Fruit fly (Drosophila melanogaster) whole organism, adult: ENCODE data around the gene Vps29.

ENCODE experiments used
- CG12768 ChIP-seq: fragments of 200-800 bp; sonication (Bioruptor generic); optimal IDR thresholded peaks from 2 replicates; lab custom pipeline; 2017; ENCODE audit warnings: missing biosample characterization, missing genetic modification characterization, mild to moderate bottlenecking, moderate library complexity, missing genetic modification reagents
- CG1620 ChIP-seq: fragments of 200-800 bp; sonication (Bioruptor generic); optimal IDR thresholded peaks from 2 replicates; lab custom pipeline; 2016; ENCODE audit warnings: missing biosample characterization, missing genetic modification characterization
- CG7045 ChIP-seq: fragments of 200-800 bp; sonication (Bioruptor generic); optimal IDR thresholded peaks from 2 replicates; lab custom pipeline; 2017; ENCODE audit warnings: missing biosample characterization, mild to moderate bottlenecking, missing genetic modification characterization
- kay ChIP-seq: fragments of 200-800 bp; sonication (Bioruptor generic); peaks from one replicate; lab custom pipeline; 2016; ENCODE audit warnings: missing biosample characterization, missing genetic modification characterization, borderline replicate concordance
- ovo ChIP-seq: fragments of 200-800 bp; sonication (Bioruptor generic); optimal IDR thresholded peaks from 2 replicates; lab custom pipeline; 2016; ENCODE audit warnings: missing biosample characterization, missing genetic modification characterization
- pad ChIP-seq: fragments of 200-800 bp; sonication (Bioruptor generic); optimal IDR thresholded peaks from 3 replicates; lab custom pipeline; 2017; ENCODE audit warnings: missing biosample characterization, missing genetic modification characterization, mild to moderate bottlenecking, moderate library complexity, missing genetic modification reagents
- toe ChIP-seq: fragments of 200-800 bp; sonication (Bioruptor generic); optimal IDR thresholded peaks from 2 replicates; lab custom pipeline; 2016; ENCODE audit warnings: missing biosample characterization, missing genetic modification characterization

- no peak for TF ChIP-seq kay (GFP tag; lab: Kevin White, UChicago)
- no peak for TF ChIP-seq CG1620
- no peak for TF ChIP-seq ovo (GFP tag; lab: Kevin White, UChicago)
- no peak for TF ChIP-seq CG7045 (GFP tag; lab: Kevin White, UChicago)
- TF ChIP-seq CG12768 (GFP tag; lab: Kevin White, UChicago), result no peak
- no peak for TF ChIP-seq pad (GFP tag; lab: Kevin White, UChicago)
- TF ChIP-seq toe (GFP tag; lab: Kevin White, UChicago), result no peak
These were observed 6.2 kb downstream of the Vps29 start for dm6 chr2L:1156592-1157249.
